Worm (Caenorhabditis elegans) whole organism, L2 larva: ENCODE results near the gene grl-15.

ENCODE experiments used
- C34F6.9 ChIP-seq: fragments of 150-350 bp; optimal IDR thresholded peaks from 2 replicates; lab custom pipeline; 2014; ENCODE audit warnings: missing biosample characterization, missing genetic modification characterization
- F13H6.1 ChIP-seq: sonication (generic microtip); optimal IDR thresholded peaks from 2 replicates; lab custom pipeline; 2016; ENCODE audit warnings: missing genetic modification characterization, missing compliant biosample characterization
- R02D3.7 ChIP-seq: fragments of 150-350 bp; optimal IDR thresholded peaks from 2 replicates; lab custom pipeline; 2014; ENCODE audit warnings: missing biosample characterization, missing genetic modification characterization
- Y55F3AM.14 ChIP-seq: fragments of 200-800 bp; sonication (Bioruptor generic); optimal IDR thresholded peaks from 2 replicates; lab custom pipeline; 2018; ENCODE audit warnings: mild to moderate bottlenecking, missing genetic modification characterization, missing compliant biosample characterization
- ZK546.5 ChIP-seq: sonication (generic microtip); optimal IDR thresholded peaks from 2 replicates; lab custom pipeline; 2017; ENCODE audit warnings: missing biosample characterization, missing genetic modification characterization
- alr-1 ChIP-seq: fragments of 150-350 bp; optimal IDR thresholded peaks from 2 replicates; lab custom pipeline; 2014; ENCODE audit warnings: missing biosample characterization, missing genetic modification characterization
- aly-2 ChIP-seq: fragments of 150-350 bp; optimal IDR thresholded peaks from 2 replicates; lab custom pipeline; 2014; ENCODE audit warnings: missing biosample characterization, missing genetic modification characterization
- blmp-1 ChIP-seq: sonication (generic microtip); optimal IDR thresholded peaks from 2 replicates; lab custom pipeline; 2017; ENCODE audit warnings: missing genetic modification characterization, mild to moderate bottlenecking, missing compliant biosample characterization, antibody characterized with exemption, moderate library complexity; ENCODE audit not compliant: insufficient read depth
- ceh-16 ChIP-seq: fragments of 150-350 bp; optimal IDR thresholded peaks from 2 replicates; lab custom pipeline; 2014; ENCODE audit warnings: missing biosample characterization, missing genetic modification characterization
- ceh-82 ChIP-seq: fragments of 150-350 bp; optimal IDR thresholded peaks from 2 replicates; lab custom pipeline; 2014; ENCODE audit warnings: missing biosample characterization, missing genetic modification characterization
- crh-2 ChIP-seq: sonication (generic microtip); optimal IDR thresholded peaks from 2 replicates; lab custom pipeline; 2017; ENCODE audit warnings: missing biosample characterization, missing genetic modification characterization
- dmd-4 ChIP-seq: sonication (generic microtip); optimal IDR thresholded peaks from 2 replicates; lab custom pipeline; 2017; ENCODE audit warnings: missing biosample characterization, missing genetic modification characterization
- elt-1 ChIP-seq: fragments of 150-350 bp; optimal IDR thresholded peaks from 2 replicates; lab custom pipeline; 2014; ENCODE audit warnings: missing biosample characterization, missing genetic modification characterization
- fos-1 ChIP-seq: fragments of 150-350 bp; optimal IDR thresholded peaks from 2 replicates; lab custom pipeline; 2014; ENCODE audit warnings: missing biosample characterization, missing genetic modification characterization
- gmeb-1 ChIP-seq: fragments of 150-350 bp; optimal IDR thresholded peaks from 2 replicates; lab custom pipeline; 2014; ENCODE audit warnings: missing biosample characterization, missing genetic modification characterization
- lin-11 ChIP-seq: fragments of 150-350 bp; sonication (generic microtip); optimal IDR thresholded peaks from 2 replicates; lab custom pipeline; 2014; ENCODE audit warnings: missing biosample characterization, missing genetic modification characterization, inconsistent platforms, mixed read lengths
- lin-13 ChIP-seq: fragments of 150-350 bp; optimal IDR thresholded peaks from 2 replicates; lab custom pipeline; 2014; ENCODE audit warnings: missing biosample characterization, missing genetic modification reagents, missing genetic modification characterization
- lin-39 ChIP-seq: fragments of 150-350 bp; optimal IDR thresholded peaks from 2 replicates; lab custom pipeline; 2014; ENCODE audit warnings: missing biosample characterization, missing genetic modification reagents, missing genetic modification characterization
- lsy-2 ChIP-seq, 2 experiments: fragments of 150-350 bp in 1 of 2; sonication (generic microtip) in 1 of 2; optimal IDR thresholded peaks; 2 replicates each; lab custom pipeline; 2014 to 2017; ENCODE audit warnings: missing biosample characterization in 2 of 2, missing genetic modification characterization in 2 of 2
- mab-5 ChIP-seq: fragments of 150-350 bp; optimal IDR thresholded peaks from 2 replicates; lab custom pipeline; 2014; ENCODE audit warnings: missing biosample characterization, missing genetic modification characterization
- mdl-1 ChIP-seq, 2 experiments: fragments of 150-350 bp in 1 of 2; sonication (generic microtip) in 1 of 2; optimal IDR thresholded peaks; 2 replicates each; lab custom pipeline; 2017; ENCODE audit warnings: missing biosample characterization in 2 of 2, missing genetic modification characterization in 2 of 2
- nhr-11 ChIP-seq: fragments of 150-350 bp; optimal IDR thresholded peaks from 2 replicates; lab custom pipeline; 2014; ENCODE audit warnings: missing biosample characterization, missing genetic modification characterization
- nhr-12 ChIP-seq: fragments of 150-350 bp; optimal IDR thresholded peaks from 2 replicates; lab custom pipeline; 2014; ENCODE audit warnings: missing biosample characterization, missing genetic modification characterization
- nhr-129 ChIP-seq: fragments of 150-350 bp; optimal IDR thresholded peaks from 2 replicates; lab custom pipeline; 2014; ENCODE audit warnings: missing biosample characterization, missing genetic modification characterization
- nhr-21 ChIP-seq: fragments of 150-350 bp; optimal IDR thresholded peaks from 2 replicates; lab custom pipeline; 2014; ENCODE audit warnings: missing biosample characterization, missing genetic modification characterization
- nhr-237 ChIP-seq: fragments of 150-350 bp; optimal IDR thresholded peaks from 2 replicates; lab custom pipeline; 2014; ENCODE audit warnings: missing biosample characterization, missing genetic modification characterization
- nhr-6 ChIP-seq: fragments of 150-350 bp; optimal IDR thresholded peaks from 2 replicates; lab custom pipeline; 2014; ENCODE audit warnings: missing biosample characterization, missing genetic modification characterization
- peb-1 ChIP-seq: fragments of 150-350 bp; optimal IDR thresholded peaks from 2 replicates; lab custom pipeline; 2014; ENCODE audit warnings: missing biosample characterization, missing genetic modification characterization
- skn-1 ChIP-seq: sonication (generic microtip); optimal IDR thresholded peaks from 2 replicates; lab custom pipeline; 2017; ENCODE audit warnings: missing biosample characterization, missing genetic modification characterization
- sma-3 ChIP-seq: sonication (generic microtip); optimal IDR thresholded peaks from 2 replicates; lab custom pipeline; 2016; ENCODE audit warnings: missing genetic modification reagents, missing genetic modification characterization, missing compliant biosample characterization
- sma-9 ChIP-seq, 2 experiments: fragments of 150-350 bp in 1 of 2; sonication (generic microtip) in 1 of 2; optimal IDR thresholded peaks; 2 replicates each; lab custom pipeline; 2014 to 2016; ENCODE audit warnings: missing genetic modification characterization in 2 of 2, mild to moderate bottlenecking in 1 of 2, missing biosample characterization in 1 of 2, missing compliant biosample characterization in 1 of 2, missing genetic modification reagents in 1 of 2, moderate library complexity in 1 of 2
- snpc-4 ChIP-seq: fragments of 150-350 bp; optimal IDR thresholded peaks from 2 replicates; lab custom pipeline; 2014; ENCODE audit warnings: missing biosample characterization, missing genetic modification characterization
- unc-39 ChIP-seq: fragments of 150-350 bp; optimal IDR thresholded peaks from 2 replicates; lab custom pipeline; 2014; ENCODE audit warnings: missing biosample characterization, missing genetic modification characterization
- unc-55 ChIP-seq: fragments of 150-350 bp; sonication (generic microtip); optimal IDR thresholded peaks from 3 replicates; lab custom pipeline; 2014; ENCODE audit warnings: missing biosample characterization, missing genetic modification reagents, missing genetic modification characterization
- unc-62 ChIP-seq: fragments of 150-350 bp; optimal IDR thresholded peaks from 2 replicates; lab custom pipeline; 2014; ENCODE audit warnings: missing biosample characterization, missing genetic modification reagents, missing genetic modification characterization
- ztf-1 ChIP-seq: fragments of 200-800 bp; sonication (Bioruptor generic); conservative IDR thresholded peaks from 2 replicates; pipeline ENCODE4 v1.3.6; 2022; ENCODE audit warnings: missing genetic modification characterization, missing compliant biosample characterization
- ztf-11 ChIP-seq: sonication (generic microtip); optimal IDR thresholded peaks from 2 replicates; lab custom pipeline; 2017; ENCODE audit warnings: missing biosample characterization, missing genetic modification characterization
- ztf-4 ChIP-seq: fragments of 150-350 bp; optimal IDR thresholded peaks from 2 replicates; lab custom pipeline; 2014; ENCODE audit warnings: missing biosample characterization, missing genetic modification characterization

The grl-15 gene

ce11 chrIII:12247329-12247728 is 11.5 kb upstream of the grl-15 start:
- TF ChIP-seq nhr-129 (tag; lab: Kevin White, UChicago) (no peak), Y55F3AM.14 (GFP tag; lab: Kevin White, UChicago) (no peak), R02D3.7 (tag; lab: Kevin White, UChicago) (no peak), nhr-11 (tag; lab: Kevin White, UChicago) (no peak), blmp-1 (tag; lab: Kevin White, UChicago) (no peak), nhr-6 (tag; lab: Kevin White, UChicago) (no peak), nhr-12 (tag; lab: Kevin White, UChicago) (no peak), unc-55 (GFP tag; lab: Kevin White, UChicago) (no peak), C34F6.9 (no peak)

ce11 chrIII:12245570-12245969 is 9.8 kb upstream of the grl-15 start:
- no peak for TF ChIP-seq lsy-2 (tag; optimal IDR thresholded peaks at IDR 0.05; lab: Kevin White, UChicago)
- no peak for TF ChIP-seq fos-1 (tag; lab: Kevin White, UChicago)

- TF ChIP-seq R02D3.7 (tag; lab: Kevin White, UChicago): no peak
- no peak for TF ChIP-seq nhr-6 (tag; lab: Kevin White, UChicago)
- no peak for TF ChIP-seq lin-11 (tag; lab: Kevin White, UChicago)
- TF ChIP-seq nhr-11 (tag; lab: Kevin White, UChicago): no peak
- no peak for TF ChIP-seq dmd-4 (tag; lab: Kevin White, UChicago)
- TF ChIP-seq unc-39 (tag; lab: Kevin White, UChicago): no peak
- TF ChIP-seq unc-55 (GFP tag; lab: Kevin White, UChicago): no peak
- TF ChIP-seq nhr-21: no peak
- no peak for TF ChIP-seq lin-13 (GFP tag; lab: Kevin White, UChicago)
- TF ChIP-seq snpc-4: no peak
- TF ChIP-seq skn-1 (tag; lab: Kevin White, UChicago): no peak
- no peak for TF ChIP-seq crh-2
- no peak for TF ChIP-seq aly-2
- TF ChIP-seq mdl-1 (tag; optimal IDR thresholded peaks at IDR 0.05; lab: Kevin White, UChicago): no peak
- no peak for TF ChIP-seq blmp-1 (tag; lab: Kevin White, UChicago)
- TF ChIP-seq ztf-4 (tag; lab: Kevin White, UChicago): no peak
- TF ChIP-seq ZK546.5 (tag; lab: Kevin White, UChicago): no peak
- TF ChIP-seq ceh-82 (tag; lab: Kevin White, UChicago): no peak
These were observed 455 bp downstream of the grl-15 start for ce11 chrIII:12235359-12235758.

DNA sequence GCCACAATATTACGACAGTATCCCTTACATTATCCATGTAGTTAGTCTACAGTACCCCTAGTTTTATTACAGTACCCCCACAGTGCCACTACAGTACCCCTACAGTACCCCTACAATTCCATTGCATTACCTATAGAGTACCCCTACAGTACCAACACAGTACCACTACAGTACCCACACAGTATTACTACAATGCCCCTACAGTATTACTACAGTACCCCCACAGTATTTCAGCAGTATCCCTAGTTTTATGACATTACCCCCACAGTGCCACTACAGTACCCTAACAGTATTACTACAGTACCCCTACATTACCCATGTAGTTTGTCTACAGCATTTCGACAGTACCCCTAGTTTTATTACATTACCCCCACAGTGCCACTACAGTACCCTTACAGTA is 2.3 kb downstream of the grl-15 start:
- TF ChIP-seq nhr-6 (tag; lab: Kevin White, UChicago) (no peak), elt-1 (no peak)
- TF ChIP-seq, all 48 proteins: peak for 0

- TF ChIP-seq unc-62 (GFP tag; lab: Kevin White, UChicago) (no peak), ceh-16 (tag; lab: Kevin White, UChicago) (no peak), ZK546.5 (tag; lab: Kevin White, UChicago) (no peak), alr-1 (tag; lab: Kevin White, UChicago) (no peak), crh-2 (no peak), lin-13 (GFP tag; lab: Kevin White, UChicago) (no peak), lsy-2 (tag; optimal IDR thresholded peaks at IDR 0.05; lab: Kevin White, UChicago) (no peak), ztf-1 (GFP tag; lab: Robert Waterston, UW) (no peak), snpc-4 (no peak), F13H6.1 (tag; lab: Kevin White, UChicago) (no peak), mdl-1 (tag; optimal IDR thresholded peaks at IDR 0.05; lab: Kevin White, UChicago) (no peak), gmeb-1 (tag; lab: Kevin White, UChicago) (no peak), dmd-4 (tag; lab: Kevin White, UChicago) (no peak), nhr-21 (no peak), nhr-129 (tag; lab: Kevin White, UChicago) (no peak), ceh-82 (tag; lab: Kevin White, UChicago) (no peak), nhr-11 (tag; lab: Kevin White, UChicago) (no peak)
These were observed 4.3 kb downstream of the grl-15 start for ce11 chrIII:12231539-12231938.

- TF ChIP-seq mab-5 (tag; lab: Kevin White, UChicago) (no peak), nhr-237 (tag; lab: Kevin White, UChicago) (no peak), sma-9 (GFP tag; optimal IDR thresholded peaks at IDR 0.05; lab: Kevin White, UChicago) (no peak), sma-9 (tag; optimal IDR thresholded peaks at IDR 0.05; lab: Kevin White, UChicago) (no peak), sma-3 (GFP tag; lab: Kevin White, UChicago) (no peak), ceh-82 (tag; lab: Kevin White, UChicago) (no peak), elt-1 (no peak), nhr-11 (tag; lab: Kevin White, UChicago) (no peak), peb-1 (tag; lab: Kevin White, UChicago) (no peak), unc-55 (GFP tag; lab: Kevin White, UChicago) (no peak), lin-39 (no peak), R02D3.7 (tag; lab: Kevin White, UChicago) (no peak), ztf-4 (tag; lab: Kevin White, UChicago) (no peak), C34F6.9 (no peak), ztf-11 (tag; lab: Kevin White, UChicago) (no peak)
These were observed 5.6 kb downstream of the grl-15 start for ce11 chrIII:12230195-12230594.
